Worm (Caenorhabditis elegans): Measurements from ENCODE around the gene Y94H6A.12.
"Not testable (repeated sequence)": the region's sequence is repeated elsewhere in the genome, so short reads cannot be mapped to it uniquely, and the experiment has no call there.

The Y94H6A.12 gene

ce11 chrIV:2676281-2676680 is 36.6 kb downstream of the Y94H6A.12 start, which contains the start of gene Y94H6A.3 (continued):
- TF ChIP-seq snpc-4 (tag; optimal IDR thresholded peaks at IDR 0.05) (peak; percentile 70), C34F6.9 (tag; optimal IDR thresholded peaks at IDR 0.05) (peak; percentile 92), peb-1 (tag; optimal IDR thresholded peaks at IDR 0.05) (no peak), nhr-77 (tag; optimal IDR thresholded peaks at IDR 0.05) (peak; percentile 11), R02D3.7 (tag; optimal IDR thresholded peaks at IDR 0.05) (peak; percentile 60), ztf-1 (GFP tag; conservative IDR thresholded peaks at IDR 0.05) (no peak), skn-1 (tag; optimal IDR thresholded peaks at IDR 0.05) (no peak), blmp-1 (tag; optimal IDR thresholded peaks at IDR 0.05; ENCODE audit: insufficient read depth) (peak; percentile 41), nhr-21 (tag; optimal IDR thresholded peaks at IDR 0.05) (peak; percentile 86), nhr-23 (tag; optimal IDR thresholded peaks at IDR 0.05) (no peak), dmd-4 (tag; optimal IDR thresholded peaks at IDR 0.05) (no peak), unc-39 (tag; optimal IDR thresholded peaks at IDR 0.05) (no peak), ZK546.5 (tag; optimal IDR thresholded peaks at IDR 0.05) (peak; percentile 35), elt-3 (tag; optimal IDR thresholded peaks at IDR 0.05) (no peak), ztf-11 (tag; optimal IDR thresholded peaks at IDR 0.05) (no peak), aly-2 (tag; optimal IDR thresholded peaks at IDR 0.05) (no peak), mbf-1 (tag; optimal IDR thresholded peaks at IDR 0.05) (no peak), crh-2 (tag; optimal IDR thresholded peaks at IDR 0.05) (peak; percentile 90), lin-13 (GFP tag; optimal IDR thresholded peaks at IDR 0.05) (peak; percentile 94), nhr-25 (tag; optimal IDR thresholded peaks at IDR 0.05) (peak; percentile 83), mdl-1 (tag; optimal IDR thresholded peaks at IDR 0.05) (peak in 1 of 2 experiments; percentile 49), nhr-10 (tag; optimal IDR thresholded peaks at IDR 0.05) (peak; percentile 80), nhr-129 (tag; optimal IDR thresholded peaks at IDR 0.05) (peak; percentile 56), ama-1 (optimal IDR thresholded peaks at IDR 0.05) (peak; percentile 65)

- not testable (repeated sequence) for TF ChIP-seq mbf-1, aly-2, nhr-11 (tag; optimal IDR thresholded peaks at IDR 0.05)
Measured at ce11 chrIV:2674915-2675314, 37.9 kb downstream of the Y94H6A.12 start, which contains the start of gene gpx-4. TSS of gene gpx-4 (minus strand) at chrIV:2675015.

- peak; percentile 80 for TF ChIP-seq gmeb-1 (tag; optimal IDR thresholded peaks at IDR 0.05)
- TF ChIP-seq unc-55 (GFP tag; optimal IDR thresholded peaks at IDR 0.05) = peak; percentile 37
- TF ChIP-seq sma-9 (GFP tag; optimal IDR thresholded peaks at IDR 0.05) = no peak
- TF ChIP-seq sma-9 (tag; optimal IDR thresholded peaks at IDR 0.05) = no peak
- no peak for TF ChIP-seq nhr-10 (tag; optimal IDR thresholded peaks at IDR 0.05)
- no peak for TF ChIP-seq unc-39 (tag; optimal IDR thresholded peaks at IDR 0.05)
- no peak for TF ChIP-seq elt-3 (tag; optimal IDR thresholded peaks at IDR 0.05)
- TF ChIP-seq nhr-25 (tag; optimal IDR thresholded peaks at IDR 0.05) = no peak
- no peak for TF ChIP-seq F13H6.1 (tag; optimal IDR thresholded peaks at IDR 0.05)
- no peak for TF ChIP-seq crh-2 (tag; optimal IDR thresholded peaks at IDR 0.05)
- TF ChIP-seq ztf-1 (GFP tag; conservative IDR thresholded peaks at IDR 0.05) = no peak
- TF ChIP-seq lsy-2 (tag; optimal IDR thresholded peaks at IDR 0.05) = peak in 1 of 2 experiments; percentile 48
- TF ChIP-seq egl-27 (tag; optimal IDR thresholded peaks at IDR 0.05) = no peak
- no peak for TF ChIP-seq ztf-4 (tag; optimal IDR thresholded peaks at IDR 0.05)
Measured at ce11 chrIV:2670664-2671063, 42.2 kb downstream of the Y94H6A.12 start.

ce11 chrIV:2666586-2667100 is 46.2 kb downstream of the Y94H6A.12 start, which contains the start of gene Y69A2AR.1:
TSS of gene Y69A2AR.1 (plus strand) at chrIV:2667050.
- TF ChIP-seq nhr-10 (tag; optimal IDR thresholded peaks at IDR 0.05) = no peak
- peak; percentile 62 to 95 for TF ChIP-seq lsy-2 (tag; optimal IDR thresholded peaks at IDR 0.05)
- peak; percentile 3 for TF ChIP-seq lin-13 (GFP tag; optimal IDR thresholded peaks at IDR 0.05)

ce11 chrIV:2666127-2666526 is 46.7 kb downstream of the Y94H6A.12 start:
- TF ChIP-seq nhr-10 (tag; optimal IDR thresholded peaks at IDR 0.05) (no peak), gmeb-1 (tag; optimal IDR thresholded peaks at IDR 0.05) (peak; percentile 13), mbf-1 (tag; optimal IDR thresholded peaks at IDR 0.05) (no peak), F13H6.1 (tag; optimal IDR thresholded peaks at IDR 0.05) (no peak), zag-1 (tag; optimal IDR thresholded peaks at IDR 0.05) (no peak), ceh-82 (tag; optimal IDR thresholded peaks at IDR 0.05) (no peak), unc-55 (GFP tag; optimal IDR thresholded peaks at IDR 0.05) (peak; percentile 40), blmp-1 (tag; optimal IDR thresholded peaks at IDR 0.05; ENCODE audit: insufficient read depth) (no peak), lin-39 (tag; optimal IDR thresholded peaks at IDR 0.05) (no peak), ztf-4 (tag; optimal IDR thresholded peaks at IDR 0.05) (no peak), snpc-4 (tag; optimal IDR thresholded peaks at IDR 0.05) (no peak), nhr-129 (tag; optimal IDR thresholded peaks at IDR 0.05) (peak; percentile 23)

All from whole organism, L2 larva.